Fruit fly (Drosophila melanogaster): ENCODE results near the gene CG13999.

Gene CG13999

DNA sequence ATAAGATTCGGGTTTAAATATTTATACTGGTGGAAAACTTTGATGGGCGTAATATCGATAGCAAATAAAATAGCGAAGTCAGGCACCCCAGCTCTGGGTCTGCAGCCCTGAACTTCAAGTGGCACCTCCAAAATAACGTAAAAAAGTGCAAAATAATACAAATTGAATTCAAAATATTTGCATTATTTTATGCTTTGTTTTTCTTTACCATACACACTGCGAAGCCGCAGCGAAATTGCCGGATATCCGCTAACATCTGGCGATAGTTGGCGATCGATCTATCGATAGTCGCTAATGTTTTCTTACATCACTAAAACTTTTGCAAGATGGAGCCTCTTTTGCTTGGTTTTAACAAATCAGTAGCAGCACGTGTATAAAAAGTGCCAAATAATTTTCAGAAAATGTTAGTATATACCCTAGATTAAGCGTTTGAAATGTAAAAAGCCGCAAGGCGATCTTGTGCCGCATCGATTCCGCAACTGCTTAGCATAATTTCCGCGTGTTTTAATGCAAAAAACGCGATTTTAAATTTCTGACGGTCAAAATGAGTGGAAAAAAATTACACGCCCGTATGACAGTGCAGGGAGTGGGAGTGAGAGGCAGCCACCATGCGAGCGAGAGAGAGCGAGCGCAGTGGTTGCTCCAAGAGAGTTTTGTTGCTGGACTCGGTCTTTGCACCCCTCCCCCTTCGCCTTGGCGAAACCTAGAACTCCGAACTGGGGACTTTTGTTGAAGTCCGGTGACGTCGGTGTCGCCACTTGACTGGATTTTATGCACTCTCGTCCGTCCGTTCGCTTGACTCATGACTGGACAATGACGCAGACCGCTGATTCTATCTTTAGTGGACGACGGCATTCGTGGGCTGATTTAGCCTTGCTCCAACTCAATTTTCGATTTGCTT lies 25.4 kb upstream of the CG13999 start, which contains the start of gene eIF4A (continued):
- TF ChIP-seq CG8924 (tag; optimal IDR thresholded peaks at IDR 0.05) (peak; percentile 27), kay (GFP tag; optimal IDR thresholded peaks at IDR 0.05) (no peak), Dbx (GFP tag; IDR thresholded peaks at IDR 0.05) (no peak), CG7271 (tag; optimal IDR thresholded peaks at IDR 0.05) (peak; percentile 45), CG17328 (GFP tag; IDR thresholded peaks at IDR 0.05) (no peak), lola (GFP tag; optimal IDR thresholded peaks at IDR 0.05) (peak in 1 of 3 experiments; percentile 29), CG6683 (GFP tag; optimal IDR thresholded peaks at IDR 0.05) (no peak), Aef1 (GFP tag; IDR thresholded peaks at IDR 0.05) (no peak), Nf-YC (tag; optimal IDR thresholded peaks at IDR 0.05) (no peak), Sox100B (GFP tag; optimal IDR thresholded peaks at IDR 0.05) (no peak), CG7987 (GFP tag; optimal IDR thresholded peaks at IDR 0.05) (peak; percentile 41), CG7745 (tag; optimal IDR thresholded peaks at IDR 0.05) (no peak), cwo (GFP tag; optimal IDR thresholded peaks at IDR 0.05) (peak; percentile 89), Ets97D (GFP tag; optimal IDR thresholded peaks at IDR 0.05) (peak; percentile 96), Hmx (GFP tag; optimal IDR thresholded peaks at IDR 0.05) (no peak), cato (GFP tag; optimal IDR thresholded peaks at IDR 0.05; ENCODE audit: borderline replicate concordance) (no peak), CG2199 (GFP tag; IDR thresholded peaks at IDR 0.05) (no peak), mam (GFP tag; optimal IDR thresholded peaks at IDR 0.05) (no peak), ci (GFP tag; IDR thresholded peaks at IDR 0.05) (no peak), CG16815 (GFP tag; optimal IDR thresholded peaks at IDR 0.05) (no peak), tx (GFP tag; optimal IDR thresholded peaks at IDR 0.05) (no peak), hb (GFP tag; IDR thresholded peaks at IDR 0.05; ENCODE audit: partially characterized antibody) (no peak), zf30C (GFP tag; optimal IDR thresholded peaks at IDR 0.05) (no peak), CG9609 (GFP tag; optimal IDR thresholded peaks at IDR 0.05) (peak; percentile 18), ara (GFP tag; IDR thresholded peaks at IDR 0.05) (no peak), Atf3 (GFP tag; optimal IDR thresholded peaks at IDR 0.05) (no peak), CG31441 (GFP tag; IDR thresholded peaks at IDR 0.05) (no peak), dimm (GFP tag; IDR thresholded peaks at IDR 0.05) (no peak), exex (tag; optimal IDR thresholded peaks at IDR 0.05) (no peak), CG30431 (GFP tag; optimal IDR thresholded peaks at IDR 0.05) (no peak), CG11723 (GFP tag; optimal IDR thresholded peaks at IDR 0.05) (no peak), Deaf1 (tag; optimal IDR thresholded peaks at IDR 0.05) (no peak), HLH3B (GFP tag; IDR thresholded peaks at IDR 0.05) (no peak), br (optimal IDR thresholded peaks at IDR 0.05) (no peak), Bdp1 (GFP tag; optimal IDR thresholded peaks at IDR 0.05) (no peak), CG10209 (GFP tag; optimal IDR thresholded peaks at IDR 0.05) (no peak), Taf1 (GFP tag; IDR thresholded peaks at IDR 0.05) (no peak), CG14965 (GFP tag; optimal IDR thresholded peaks at IDR 0.05; ENCODE audit: borderline replicate concordance) (no peak), CG18619 (GFP tag; optimal IDR thresholded peaks at IDR 0.05) (peak; percentile 47), CG9215 (GFP tag; IDR thresholded peaks at IDR 0.05) (no peak), ash1 (GFP tag; optimal IDR thresholded peaks at IDR 0.05) (no peak), tin (GFP tag; optimal IDR thresholded peaks at IDR 0.05) (no peak), CG13894 (tag; optimal IDR thresholded peaks at IDR 0.05) (no peak), Sin3A (optimal IDR thresholded peaks at IDR 0.05) (peak; percentile 96), org-1 (GFP tag; optimal IDR thresholded peaks at IDR 0.05) (peak; percentile 16), mld (GFP tag; IDR thresholded peaks at IDR 0.05; ENCODE audit: partially characterized antibody) (no peak), pho (GFP tag; optimal IDR thresholded peaks at IDR 0.05) (no peak), CG5245 (GFP tag; optimal IDR thresholded peaks at IDR 0.05) (no peak), CoRest (tag; optimal IDR thresholded peaks at IDR 0.05) (peak; percentile 53), CG32532 (GFP tag; IDR thresholded peaks at IDR 0.05) (no peak)
